Fruit fly (Drosophila melanogaster): ENCODE results near the gene CycH.

The CycH gene

DNA sequence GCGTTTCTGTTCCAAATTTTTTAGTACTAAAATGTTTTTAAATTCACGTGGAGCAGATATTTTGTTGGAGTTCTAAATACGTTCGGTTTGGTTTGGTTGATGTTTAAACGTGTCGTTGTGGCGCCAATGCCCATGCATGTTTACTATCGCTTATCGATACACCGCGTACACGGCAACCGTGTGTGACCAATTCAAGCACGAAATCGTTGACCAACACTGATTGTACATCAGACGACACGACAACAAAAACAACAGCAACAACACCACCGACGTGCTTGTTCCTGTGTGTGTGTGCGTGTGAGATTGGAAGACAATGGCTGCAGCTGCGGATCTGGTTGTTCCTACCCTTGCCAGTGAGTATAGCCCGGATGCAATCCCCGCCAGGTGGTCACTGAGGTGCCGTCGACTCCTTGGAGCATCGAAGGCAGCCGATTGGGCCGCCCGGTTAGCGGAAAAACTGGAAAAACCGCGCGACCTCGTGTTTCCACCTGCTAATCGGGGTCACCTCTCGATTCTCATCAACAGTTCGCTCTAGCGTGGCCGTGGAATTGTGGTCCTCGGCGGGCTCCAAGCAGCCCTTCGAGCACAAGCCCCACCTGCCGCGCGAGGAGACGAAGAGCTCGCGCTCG lies 3.0 kb downstream of the CycH start, which contains the start of gene eIF2A (continued):
- TF ChIP-seq CG2199 (GFP tag; IDR thresholded peaks at IDR 0.05) (0 out of 3 replicates have a peak, but pooled peaks have one; percentile 27), grau (tag; optimal IDR thresholded peaks at IDR 0.05) (peak; percentile 61), so (GFP tag; IDR thresholded peaks at IDR 0.05) (0 out of 3 replicates have a peak, but pooled peaks have one; percentile 15), CG9437 (GFP tag; optimal IDR thresholded peaks at IDR 0.05) (no peak), wor (GFP tag; IDR thresholded peaks at IDR 0.05) (no peak), B-H2 (GFP tag; optimal IDR thresholded peaks at IDR 0.05) (peak; percentile 90), luna (GFP tag; optimal IDR thresholded peaks at IDR 0.05) (peak; percentile 36), GATAe (GFP tag; conservative IDR thresholded peaks at IDR 0.05) (no peak), fu2 (GFP tag; optimal IDR thresholded peaks at IDR 0.05) (peak; percentile 79), Chrac-16 (GFP tag; optimal IDR thresholded peaks at IDR 0.05) (peak; percentile 25), danr (GFP tag; IDR thresholded peaks at IDR 0.05) (no peak), Rx (GFP tag; IDR thresholded peaks at IDR 0.05) (no peak), Mes4 (GFP tag; optimal IDR thresholded peaks at IDR 0.05) (peak; percentile 51), Fer1 (GFP tag; optimal IDR thresholded peaks at IDR 0.05) (peak; percentile 72), lilli (GFP tag; optimal IDR thresholded peaks at IDR 0.05) (peak; percentile 60), CG17186 (GFP tag; optimal IDR thresholded peaks at IDR 0.05) (peak; percentile 87), tx (GFP tag; optimal IDR thresholded peaks at IDR 0.05) (peak; percentile 45), disco-r (GFP tag; optimal IDR thresholded peaks at IDR 0.05) (peak; percentile 49), CG15696 (tag; optimal IDR thresholded peaks at IDR 0.05) (no peak), br (optimal IDR thresholded peaks at IDR 0.05) (no peak), CG10565 (GFP tag; optimal IDR thresholded peaks at IDR 0.05) (no peak), Ptx1 (GFP tag; IDR thresholded peaks at IDR 0.05) (peak; percentile 45; the same call in 1 of the 2 replicates), Doc3 (GFP tag; IDR thresholded peaks at IDR 0.05; ENCODE audit: partially characterized antibody) (peak; percentile 59; the same call in 2 of the 3 replicates), Doc2 (GFP tag; IDR thresholded peaks at IDR 0.05) (no peak), CG3281 (GFP tag; optimal IDR thresholded peaks at IDR 0.05) (peak; percentile 50), ems (GFP tag; optimal IDR thresholded peaks at IDR 0.05) (peak; percentile 62), CG10267 (tag; optimal IDR thresholded peaks at IDR 0.05) (peak; percentile 100), trh (GFP tag; optimal IDR thresholded peaks at IDR 0.05) (no peak), cg (GFP tag; optimal IDR thresholded peaks at IDR 0.05) (peak; percentile 94), bcd (GFP tag; optimal IDR thresholded peaks at IDR 0.05) (no peak), chm (GFP tag; IDR thresholded peaks at IDR 0.05) (peak; percentile 65; the same call in 1 of the 2 replicates), CG3065 (GFP tag; optimal IDR thresholded peaks at IDR 0.05) (peak; percentile 2), NK7.1 (GFP tag; optimal IDR thresholded peaks at IDR 0.05) (peak; percentile 4), dan (GFP tag; IDR thresholded peaks at IDR 0.05) (no peak), HmgD (GFP tag; optimal IDR thresholded peaks at IDR 0.05) (peak; percentile 92), tap (tag; optimal IDR thresholded peaks at IDR 0.05) (no peak), crc (GFP tag; optimal IDR thresholded peaks at IDR 0.05) (no peak), Fer3 (tag; optimal IDR thresholded peaks at IDR 0.05) (peak; percentile 52), Optix (GFP tag; IDR thresholded peaks at IDR 0.05) (peak; percentile 40; the same call in 1 of the 3 replicates), maf-S (GFP tag; optimal IDR thresholded peaks at IDR 0.05) (peak; percentile 76), tll (GFP tag; optimal IDR thresholded peaks at IDR 0.05) (no peak), CG10543 (GFP tag; optimal IDR thresholded peaks at IDR 0.05) (peak; percentile 58), cad (GFP tag; optimal IDR thresholded peaks at IDR 0.05) (no peak), D (optimal IDR thresholded peaks at IDR 0.05) (peak; percentile 67), D (GFP tag; optimal IDR thresholded peaks at IDR 0.05) (peak; percentile 35), CG17612 (GFP tag; IDR thresholded peaks at IDR 0.05) (no peak), dysf (GFP tag; IDR thresholded peaks at IDR 0.05) (peak; percentile 42; the same call in 1 of the 3 replicates), CG2712 (tag; optimal IDR thresholded peaks at IDR 0.05) (peak; percentile 49), zen2 (GFP tag; IDR thresholded peaks at IDR 0.05; ENCODE audit: partially characterized antibody) (no peak; the same call in 2 of the 3 replicates), sima (GFP tag; optimal IDR thresholded peaks at IDR 0.05) (no peak), CG10654 (GFP tag; optimal IDR thresholded peaks at IDR 0.05) (peak; percentile 42)

Measured in whole organism, embryonic.